Fruit fly (Drosophila melanogaster) whole organism, embryonic: Measurements from ENCODE around the gene CG3123.

ENCODE experiments used
- Abd-B ChIP-seq: fragments of 200-800 bp; sonication (Bioruptor generic); optimal IDR thresholded peaks from 2 replicates; lab custom pipeline; 2018; ENCODE audit warnings: missing biosample characterization, mild to moderate bottlenecking, missing genetic modification characterization, moderate library complexity
- Blimp-1 ChIP-seq: fragments of 200-800 bp; sonication (Bioruptor generic); optimal IDR thresholded peaks from 3 replicates; lab custom pipeline; 2018; ENCODE audit warnings: missing biosample characterization, missing genetic modification characterization, mild to moderate bottlenecking, moderate library complexity, missing genetic modification reagents
- CG10147 ChIP-seq: fragments of 200-800 bp; sonication (Bioruptor generic); optimal IDR thresholded peaks from 2 replicates; lab custom pipeline; 2019; ENCODE audit warnings: missing biosample characterization, mild to moderate bottlenecking, missing genetic modification characterization, moderate library complexity
- CG10366 ChIP-seq: fragments of 200-800 bp; sonication (Bioruptor generic); IDR thresholded peaks from 2 replicates; pipeline ENCODE4 v1.3.6; 2022; ENCODE audit warnings: missing biosample characterization, missing genetic modification characterization
- CG13775 ChIP-seq: fragments of 200-800 bp; sonication (Bioruptor generic); optimal IDR thresholded peaks from 3 replicates; lab custom pipeline; 2017; ENCODE audit warnings: missing biosample characterization, mild to moderate bottlenecking, missing genetic modification characterization
- CG17361 ChIP-seq: fragments of 200-800 bp; sonication (Bioruptor generic); IDR thresholded peaks from 3 replicates; pipeline ENCODE4 v1.3.6; 2022; ENCODE audit warnings: missing biosample characterization, missing genetic modification characterization
- CG17802 ChIP-seq: fragments of 200-800 bp; sonication (Bioruptor generic); optimal IDR thresholded peaks from 2 replicates; lab custom pipeline; 2018; ENCODE audit warnings: missing biosample characterization, mild to moderate bottlenecking, missing genetic modification characterization, moderate library complexity
- CG18764 ChIP-seq: fragments of 200-800 bp; sonication (Bioruptor generic); optimal IDR thresholded peaks from 3 replicates; lab custom pipeline; 2016; ENCODE audit warnings: missing biosample characterization, missing genetic modification characterization
- CG31388 ChIP-seq: fragments of 200-800 bp; sonication (Bioruptor generic); optimal IDR thresholded peaks from 2 replicates; lab custom pipeline; 2016; ENCODE audit warnings: missing biosample characterization, missing genetic modification characterization
- CG3281 ChIP-seq: fragments of 200-800 bp; sonication (Bioruptor generic); optimal IDR thresholded peaks from 3 replicates; lab custom pipeline; 2017; ENCODE audit warnings: missing biosample characterization, mild to moderate bottlenecking, missing genetic modification characterization
- CG34224 ChIP-seq: fragments of 200-800 bp; sonication (Bioruptor generic); IDR thresholded peaks from 3 replicates; pipeline ENCODE4 v1.3.6; 2022; ENCODE audit warnings: missing biosample characterization, missing genetic modification characterization; ENCODE audit not compliant: partially characterized antibody
- CG3847 ChIP-seq: fragments of 200-800 bp; sonication (Bioruptor generic); IDR thresholded peaks from 2 replicates; pipeline ENCODE4 v1.3.6; 2022; ENCODE audit warnings: missing biosample characterization, missing genetic modification characterization
- CG4404 ChIP-seq: fragments of 200-800 bp; sonication (Bioruptor generic); IDR thresholded peaks from 2 replicates; pipeline ENCODE4 v1.3.6; 2022; ENCODE audit warnings: missing biosample characterization, missing genetic modification characterization
- CG4424 ChIP-seq: fragments of 200-800 bp; sonication (Bioruptor generic); optimal IDR thresholded peaks from 3 replicates; lab custom pipeline; 2016; ENCODE audit warnings: missing biosample characterization, missing genetic modification characterization
- CG4617 ChIP-seq: fragments of 200-800 bp; sonication (Bioruptor generic); optimal IDR thresholded peaks from 3 replicates; lab custom pipeline; 2016; ENCODE audit warnings: missing biosample characterization, missing genetic modification characterization, borderline replicate concordance
- CG4730 ChIP-seq: fragments of 200-800 bp; sonication (Bioruptor generic); IDR thresholded peaks from 2 replicates; pipeline ENCODE4 v1.3.6; 2022; ENCODE audit warnings: missing biosample characterization, missing genetic modification characterization
- CG6175 ChIP-seq: fragments of 200-800 bp; sonication (Bioruptor generic); IDR thresholded peaks from 3 replicates; pipeline ENCODE4 v1.3.6; 2022; ENCODE audit warnings: missing biosample characterization, missing genetic modification characterization
- CG6654 ChIP-seq: fragments of 200-800 bp; sonication (Bioruptor generic); optimal IDR thresholded peaks from 2 replicates; lab custom pipeline; 2017; ENCODE audit warnings: missing biosample characterization, mild to moderate bottlenecking, missing genetic modification characterization
- CG7357 ChIP-seq: fragments of 200-800 bp; sonication (Bioruptor generic); IDR thresholded peaks from 3 replicates; pipeline ENCODE4 v1.3.6; 2022; ENCODE audit warnings: missing biosample characterization, missing genetic modification characterization
- CG8359 ChIP-seq: fragments of 200-800 bp; sonication (Bioruptor generic); optimal IDR thresholded peaks from 2 replicates; lab custom pipeline; 2017; ENCODE audit warnings: missing biosample characterization, mild to moderate bottlenecking, missing genetic modification characterization, borderline replicate concordance
- CG8765 ChIP-seq: fragments of 200-800 bp; sonication (Bioruptor generic); IDR thresholded peaks from 2 replicates; pipeline ENCODE4 v1.3.6; 2022; ENCODE audit warnings: missing biosample characterization, missing genetic modification characterization
- Doc2 ChIP-seq: fragments of 200-800 bp; sonication (Bioruptor generic); IDR thresholded peaks from 2 replicates; pipeline ENCODE4 v1.3.6; 2022; ENCODE audit warnings: missing biosample characterization, missing genetic modification characterization
- Drgx ChIP-seq: fragments of 200-800 bp; sonication (Bioruptor generic); IDR thresholded peaks from 2 replicates; pipeline ENCODE4 v1.3.6; 2022; ENCODE audit warnings: missing biosample characterization, missing genetic modification characterization
- Hr3 ChIP-seq: fragments of 200-800 bp; sonication (Bioruptor generic); optimal IDR thresholded peaks from 3 replicates; lab custom pipeline; 2016; ENCODE audit warnings: missing biosample characterization, missing genetic modification characterization
- Hr51 ChIP-seq, 2 experiments: fragments of 200-800 bp; sonication (Bioruptor generic); optimal IDR thresholded peaks; 2 replicates in 1 of 2; 3 replicates in 1 of 2; lab custom pipeline; 2016 to 2018; ENCODE audit warnings: missing biosample characterization in 2 of 2, missing genetic modification characterization in 2 of 2, mild to moderate bottlenecking in 1 of 2, moderate library complexity in 1 of 2
- Poxn ChIP-seq: fragments of 200-800 bp; sonication (Bioruptor generic); IDR thresholded peaks from 2 replicates; pipeline ENCODE4 v1.3.6; 2022; ENCODE audit warnings: missing biosample characterization, missing genetic modification characterization
- Ssrp ChIP-seq: fragments of 200-800 bp; sonication (Bioruptor generic); optimal IDR thresholded peaks from 2 replicates; lab custom pipeline; 2018; ENCODE audit warnings: missing biosample characterization, mild to moderate bottlenecking, missing genetic modification characterization, moderate library complexity
- TFAM ChIP-seq: fragments of 200-800 bp; sonication (Bioruptor generic); optimal IDR thresholded peaks from 2 replicates; lab custom pipeline; 2017; ENCODE audit warnings: missing biosample characterization, missing genetic modification characterization, inconsistent platforms
- abd-A ChIP-seq: fragments of 200-800 bp; sonication (Bioruptor generic); optimal IDR thresholded peaks from 3 replicates; lab custom pipeline; 2019; ENCODE audit warnings: missing biosample characterization, mild to moderate bottlenecking, missing genetic modification characterization, moderate library complexity
- ac ChIP-seq: fragments of 200-800 bp; sonication (Bioruptor generic); optimal IDR thresholded peaks from 3 replicates; lab custom pipeline; 2017; ENCODE audit warnings: missing biosample characterization, mild to moderate bottlenecking, missing genetic modification characterization
- ap ChIP-seq: fragments of 200-800 bp; sonication (Bioruptor generic); IDR thresholded peaks from 2 replicates; pipeline ENCODE4 v1.3.6; 2022; ENCODE audit warnings: missing biosample characterization, missing genetic modification characterization
- cato ChIP-seq: fragments of 200-800 bp; sonication (Bioruptor generic); optimal IDR thresholded peaks from 2 replicates; lab custom pipeline; 2016; ENCODE audit warnings: missing biosample characterization, missing genetic modification characterization, borderline replicate concordance
- dati ChIP-seq: fragments of 200-800 bp; sonication (Bioruptor generic); IDR thresholded peaks from 2 replicates; pipeline ENCODE4 v1.3.6; 2022; ENCODE audit warnings: missing biosample characterization, missing genetic modification characterization
- dysf ChIP-seq: fragments of 200-800 bp; sonication (Bioruptor generic); IDR thresholded peaks from 3 replicates; pipeline ENCODE4 v1.3.6; 2022; ENCODE audit warnings: missing biosample characterization, missing genetic modification characterization
- fd96Cb ChIP-seq: fragments of 200-800 bp; sonication (Bioruptor generic); optimal IDR thresholded peaks from 2 replicates; lab custom pipeline; 2018; ENCODE audit warnings: missing biosample characterization, mild to moderate bottlenecking, missing genetic modification characterization, moderate library complexity
- fru ChIP-seq: fragments of >200 bp; optimal IDR thresholded peaks from 2 replicates; lab custom pipeline; 2017
- gcm ChIP-seq: fragments of 200-800 bp; sonication (Bioruptor generic); optimal IDR thresholded peaks from 2 replicates; lab custom pipeline; 2019; ENCODE audit warnings: missing biosample characterization, mild to moderate bottlenecking, missing genetic modification characterization, moderate library complexity
- gt ChIP-seq: fragments of 200-800 bp; sonication (Bioruptor generic); IDR thresholded peaks from 2 replicates; pipeline ENCODE4 v1.3.6; 2022; ENCODE audit warnings: missing biosample characterization, missing genetic modification characterization
- nau ChIP-seq: fragments of 200-800 bp; sonication (Bioruptor generic); optimal IDR thresholded peaks from 3 replicates; lab custom pipeline; 2017; ENCODE audit warnings: missing biosample characterization, mild to moderate bottlenecking, missing genetic modification characterization, missing genetic modification reagents
- pb ChIP-seq: fragments of 200-800 bp; sonication (Bioruptor generic); optimal IDR thresholded peaks from 3 replicates; lab custom pipeline; 2016; ENCODE audit warnings: missing biosample characterization, missing genetic modification characterization
- pho ChIP-seq: fragments of 200-800 bp; sonication (Bioruptor generic); optimal IDR thresholded peaks from 2 replicates; lab custom pipeline; 2016; ENCODE audit warnings: missing biosample characterization, missing genetic modification characterization
- pum ChIP-seq: fragments of 200-800 bp; sonication (Bioruptor generic); optimal IDR thresholded peaks from 2 replicates; lab custom pipeline; 2016; ENCODE audit warnings: missing biosample characterization, missing genetic modification characterization
- schlank ChIP-seq: fragments of 200-800 bp; sonication (Bioruptor generic); optimal IDR thresholded peaks from 2 replicates; lab custom pipeline; 2018; ENCODE audit warnings: missing biosample characterization, mild to moderate bottlenecking, missing genetic modification characterization
- sisA ChIP-seq: fragments of 200-800 bp; sonication (Bioruptor generic); IDR thresholded peaks from 2 replicates; pipeline ENCODE4 v1.3.6; 2022; ENCODE audit warnings: missing biosample characterization, missing genetic modification characterization
- ssp ChIP-seq: fragments of 200-800 bp; sonication (Bioruptor generic); IDR thresholded peaks from 2 replicates; pipeline ENCODE4 v1.3.6; 2022; ENCODE audit warnings: missing biosample characterization, missing genetic modification characterization
- stc ChIP-seq: fragments of 200-800 bp; sonication (Bioruptor generic); IDR thresholded peaks from 2 replicates; pipeline ENCODE4 v1.3.6; 2022; ENCODE audit warnings: missing biosample characterization, missing genetic modification characterization
- trem ChIP-seq: fragments of 200-800 bp; optimal IDR thresholded peaks from 3 replicates; lab custom pipeline; 2019; ENCODE audit warnings: missing biosample characterization, mild to moderate bottlenecking, missing genetic modification characterization, moderate library complexity
- trh ChIP-seq: fragments of 200-800 bp; sonication (Bioruptor generic); optimal IDR thresholded peaks from 2 replicates; lab custom pipeline; 2016; ENCODE audit warnings: missing biosample characterization, missing genetic modification characterization
- unpg ChIP-seq: fragments of 200-800 bp; sonication (Bioruptor generic); optimal IDR thresholded peaks from 3 replicates; lab custom pipeline; 2018; ENCODE audit warnings: missing biosample characterization, mild to moderate bottlenecking, missing genetic modification characterization, moderate library complexity
- usp ChIP-seq: fragments of >200 bp; optimal IDR thresholded peaks from 2 replicates; lab custom pipeline; 2017; ENCODE audit warnings: missing biosample characterization, missing genetic modification characterization
- wdn ChIP-seq: fragments of 200-800 bp; sonication (Bioruptor generic); IDR thresholded peaks from 2 replicates; pipeline ENCODE4 v1.3.6; 2022; ENCODE audit warnings: missing biosample characterization, missing genetic modification characterization

CG3123 gene

dm6 chr2L:2872309-2872932 lies 47.1 kb upstream of the CG3123 start (continued):
- peak; percentile 45; the same call in 1 of the 2 replicates for TF ChIP-seq CG4730 (GFP tag; lab: Robert Waterston, UW)
- peak; percentile 17 for TF ChIP-seq fd96Cb (tag; lab: Kevin White, UChicago)
- no peak for TF ChIP-seq CG8359
- TF ChIP-seq trh (GFP tag; lab: Kevin White, UChicago), result no peak
- TF ChIP-seq CG3847 (GFP tag; lab: Robert Waterston, UW), result 0 out of 2 replicates have a peak, but pooled peaks have one; percentile 19
- TF ChIP-seq pb, result no peak
- peak; percentile 34 for TF ChIP-seq CG3281 (GFP tag; lab: Kevin White, UChicago)
- TF ChIP-seq CG34224 (GFP tag; lab: Robert Waterston, UW), result no peak
- peak; percentile 72 for TF ChIP-seq dysf (GFP tag; lab: Robert Waterston, UW)
- TF ChIP-seq Ssrp (tag; lab: Kevin White, UChicago), result peak; percentile 16
- no peak for TF ChIP-seq CG6654 (GFP tag; lab: Kevin White, UChicago)
- TF ChIP-seq Hr51 (GFP tag; optimal IDR thresholded peaks at IDR 0.05; lab: Kevin White, UChicago), result peak in 1 of 2 experiments; percentile 84
- TF ChIP-seq Doc2, result no peak
- TF ChIP-seq dati (GFP tag; lab: Robert Waterston, UW), result no peak
- TF ChIP-seq sisA (GFP tag; lab: Robert Waterston, UW), result peak; percentile 9; the same call in 1 of the 2 replicates
- peak; percentile 31 for TF ChIP-seq CG10147
- peak; percentile 56 for TF ChIP-seq Blimp-1 (GFP tag; lab: Kevin White, UChicago)
- TF ChIP-seq trem (tag; lab: Kevin White, UChicago), result no peak
- TF ChIP-seq Hr3 (GFP tag; lab: Kevin White, UChicago), result no peak
- no peak for TF ChIP-seq gt (GFP tag; lab: Robert Waterston, UW)
- TF ChIP-seq schlank (tag; lab: Kevin White, UChicago), result no peak
- no peak for TF ChIP-seq Poxn (GFP tag; lab: Robert Waterston, UW)
- peak; percentile 34; the same call in 1 of the 3 replicates for TF ChIP-seq CG17361 (GFP tag; lab: Robert Waterston, UW)
- TF ChIP-seq CG18764 (GFP tag; lab: Kevin White, UChicago), result no peak
- no peak for TF ChIP-seq CG4404 (GFP tag; lab: Robert Waterston, UW)
- TF ChIP-seq CG6175 (GFP tag; lab: Robert Waterston, UW), result 0 out of 3 replicates have a peak, but pooled peaks have one; percentile 4
- TF ChIP-seq CG17802 (tag; lab: Kevin White, UChicago), result no peak
- peak; percentile 28; the same call in 1 of the 2 replicates for TF ChIP-seq stc (GFP tag; lab: Robert Waterston, UW)
- TF ChIP-seq pum (GFP tag; lab: Kevin White, UChicago), result no peak
- peak; percentile 12 for TF ChIP-seq unpg
- TF ChIP-seq CG7357 (GFP tag; lab: Robert Waterston, UW), result peak; percentile 33; the same call in 1 of the 3 replicates
- no peak for TF ChIP-seq wdn (GFP tag; lab: Robert Waterston, UW)
- no peak for TF ChIP-seq abd-A
- TF ChIP-seq CG4617 (GFP tag; lab: Kevin White, UChicago), result no peak
- no peak for TF ChIP-seq CG13775 (GFP tag; lab: Kevin White, UChicago)
- peak; percentile 24 for TF ChIP-seq gcm (GFP tag; lab: Kevin White, UChicago)
- no peak for TF ChIP-seq CG31388
- TF ChIP-seq ac (GFP tag; lab: Kevin White, UChicago), result no peak
- TF ChIP-seq nau (GFP tag; lab: Kevin White, UChicago), result peak; percentile 30
- TF ChIP-seq ssp (GFP tag; lab: Robert Waterston, UW), result no peak
- no peak for TF ChIP-seq TFAM (GFP tag; lab: Kevin White, UChicago)
- TF ChIP-seq Abd-B (GFP tag; lab: Kevin White, UChicago), result no peak
- TF ChIP-seq CG10366, result peak; percentile 25; the same call in 1 of the 2 replicates
- TF ChIP-seq ap (GFP tag; lab: Robert Waterston, UW), result no peak
- no peak for TF ChIP-seq CG4424 (GFP tag; lab: Kevin White, UChicago)
- no peak for TF ChIP-seq cato
- TF ChIP-seq usp, result no peak
- no peak for TF ChIP-seq Drgx (GFP tag; lab: Robert Waterston, UW)
- no peak for TF ChIP-seq fru (lab: Kevin White, UChicago)
- TF ChIP-seq CG8765 (GFP tag; lab: Robert Waterston, UW), result no peak
- no peak for TF ChIP-seq pho (GFP tag; lab: Kevin White, UChicago)
